Worm (Caenorhabditis elegans): ENCODE data around the gene C46E10.3.

The C46E10.3 gene

DNA sequence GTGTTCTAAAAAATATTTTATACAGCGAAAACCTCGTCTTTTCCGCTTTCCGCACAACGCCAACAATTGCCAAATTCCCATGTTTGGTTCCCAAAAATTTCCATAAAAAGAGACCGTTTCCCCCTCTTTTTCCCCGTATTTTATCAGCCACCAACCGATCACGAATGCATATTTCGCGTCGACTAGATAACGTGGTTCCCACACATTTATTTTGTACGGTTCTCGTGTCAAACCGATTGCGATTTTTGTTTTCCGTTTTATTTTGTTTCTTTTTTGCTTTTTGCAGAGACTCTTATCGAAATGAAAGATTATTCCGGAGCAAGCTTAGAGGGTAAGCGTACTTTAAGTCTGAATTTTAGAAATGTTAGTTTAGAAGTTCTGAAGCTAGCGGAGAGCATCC, at the start of gene C46E10.3:
Gene C46E10.3, plus strand, starts transcription at position 301 of the 400 bp plus-strand sequence.
- TF ChIP-seq mcd-1 (GFP tag; IDR thresholded peaks at IDR 0.05) (no peak), F39B2.1 (GFP tag; IDR thresholded peaks at IDR 0.05) (no peak), B0035.1 (tag; optimal IDR thresholded peaks at IDR 0.05) (no peak), attf-5 (GFP tag; optimal IDR thresholded peaks at IDR 0.05) (no peak), fkh-3 (tag; optimal IDR thresholded peaks at IDR 0.05) (no peak), nhr-80 (tag; optimal IDR thresholded peaks at IDR 0.05) (no peak), dpff-1 (tag; optimal IDR thresholded peaks at IDR 0.05) (no peak), ama-1 (optimal IDR thresholded peaks at IDR 0.05) (no peak), ama-1 (GFP tag; optimal IDR thresholded peaks at IDR 0.05) (no peak), sptf-2 (GFP tag; optimal IDR thresholded peaks at IDR 0.05) (no peak), ZK185.1 (tag; optimal IDR thresholded peaks at IDR 0.05; ENCODE audit: poor library complexity, severe bottlenecking) (no peak), chd-7 (tag; optimal IDR thresholded peaks at IDR 0.05) (no peak)

- TF ChIP-seq B0019.2 (GFP tag; conservative IDR thresholded peaks at IDR 0.05) = no peak
- TF ChIP-seq snpc-1.1 (tag; optimal IDR thresholded peaks at IDR 0.05; ENCODE audit: insufficient read depth) = no peak
- no peak for TF ChIP-seq Y56A3A.18 (GFP tag; IDR thresholded peaks at IDR 0.05)
- no peak for TF ChIP-seq K11D2.4 (GFP tag; IDR thresholded peaks at IDR 0.05)
- TF ChIP-seq lir-1 (GFP tag; conservative IDR thresholded peaks at IDR 0.05) = no peak
- no peak for TF ChIP-seq F33H1.4 (GFP tag; IDR thresholded peaks at IDR 0.05)
- no peak for TF ChIP-seq pbrm-1 (GFP tag; IDR thresholded peaks at IDR 0.05)
- TF ChIP-seq ceh-27 (GFP tag; optimal IDR thresholded peaks at IDR 0.05) = no peak
- TF ChIP-seq F37B4.10 (GFP tag; IDR thresholded peaks at IDR 0.05) = no peak
- no peak for TF ChIP-seq nfyb-1 (GFP tag; IDR thresholded peaks at IDR 0.05)
- TF ChIP-seq F52B5.7 (tag; optimal IDR thresholded peaks at IDR 0.05) = no peak
Measured at ce11 chrII:3673493-3673892, 47.6 kb upstream of the C46E10.3 start, which contains the start of gene sea-1. Gene sea-1, minus strand, starts transcription at chrII:3673593.

ce11 chrII:3675176-3675575, 45.9 kb upstream of the C46E10.3 start, which contains the start of gene F19B10.2:
Gene F19B10.2, plus strand, starts transcription at chrII:3675476.
- no peak for TF ChIP-seq Y95B8A.8 (GFP tag; IDR thresholded peaks at IDR 0.05)
- no peak for TF ChIP-seq zim-3 (tag; optimal IDR thresholded peaks at IDR 0.05)
- TF ChIP-seq ccch-3 (GFP tag; optimal IDR thresholded peaks at IDR 0.05) = no peak
- TF ChIP-seq tbp1 (GFP tag; optimal IDR thresholded peaks at IDR 0.05) = no peak
- no peak for TF ChIP-seq ceh-27 (GFP tag; optimal IDR thresholded peaks at IDR 0.05)
- no peak for TF ChIP-seq repo-1 (tag; optimal IDR thresholded peaks at IDR 0.05)
- TF ChIP-seq lin-54 (GFP tag; optimal IDR thresholded peaks at IDR 0.05) = no peak
- TF ChIP-seq K11D2.4 (GFP tag; IDR thresholded peaks at IDR 0.05) = no peak
- no peak for TF ChIP-seq attf-3 (GFP tag; conservative IDR thresholded peaks at IDR 0.05)
- TF ChIP-seq dpl-1 (GFP tag; optimal IDR thresholded peaks at IDR 0.05) = no peak
- TF ChIP-seq egl-44 (GFP tag; IDR thresholded peaks at IDR 0.05) = no peak

ce11 chrII:3678978-3679377, 42.1 kb upstream of the C46E10.3 start:
- TF ChIP-seq hrde-1 (tag; optimal IDR thresholded peaks at IDR 0.05; ENCODE audit: borderline replicate concordance) (no peak), F57C9.4 (tag; optimal IDR thresholded peaks at IDR 0.05) (no peak), lag-1 (GFP tag; IDR thresholded peaks at IDR 0.05) (no peak), zim-3 (tag; optimal IDR thresholded peaks at IDR 0.05) (no peak), chd-7 (tag; optimal IDR thresholded peaks at IDR 0.05) (no peak), him-1 (tag; optimal IDR thresholded peaks at IDR 0.05) (no peak)

Data from whole organism, young adult.